Worm (Caenorhabditis elegans): ENCODE data around the gene rig-6.

DNA sequence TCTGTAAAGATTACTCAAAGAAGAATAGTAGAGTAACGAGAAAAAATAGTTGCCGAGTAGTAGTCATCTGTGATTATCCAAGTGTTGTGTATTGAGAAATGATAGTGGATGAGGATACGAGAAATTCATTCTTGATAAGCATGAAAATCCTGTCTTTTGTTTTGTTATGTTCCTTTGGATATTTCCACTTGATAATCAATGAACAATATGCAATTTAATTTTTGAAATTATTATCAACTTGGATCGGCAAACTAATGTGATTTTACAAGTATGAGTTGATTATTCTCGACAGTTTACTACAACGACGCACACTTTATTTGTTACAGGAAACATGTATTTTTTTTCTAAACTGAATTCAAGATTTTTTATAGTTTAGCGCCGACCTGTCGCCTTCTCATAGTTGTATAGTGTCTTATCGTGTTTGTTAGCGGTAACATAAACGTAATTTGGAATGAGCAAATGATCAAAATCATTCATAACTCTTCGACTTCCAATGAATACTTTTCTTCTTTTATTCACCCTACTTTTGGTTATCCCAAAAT, 37.9 kb downstream of the rig-6 start, which contains the start of the genes F26G1.9 and F26G1.10:
- TF ChIP-seq lin-13 (tag; optimal IDR thresholded peaks at IDR 0.05): no peak
- TF ChIP-seq unc-62 (GFP tag; optimal IDR thresholded peaks at IDR 0.05): no peak
- TF ChIP-seq nhr-237 (tag; optimal IDR thresholded peaks at IDR 0.05): no peak
- TF ChIP-seq hlh-1 (tag; optimal IDR thresholded peaks at IDR 0.05): no peak
- TF ChIP-seq ztf-11 (tag; optimal IDR thresholded peaks at IDR 0.05): no peak
- TF ChIP-seq nhr-12 (tag; optimal IDR thresholded peaks at IDR 0.05): no peak
- no peak for TF ChIP-seq unc-39 (tag; optimal IDR thresholded peaks at IDR 0.05)
- TF ChIP-seq unc-120 (tag; optimal IDR thresholded peaks at IDR 0.05; ENCODE audit: poor library complexity, severe bottlenecking): no peak
- TF ChIP-seq elt-1 (tag; optimal IDR thresholded peaks at IDR 0.05; ENCODE audit: borderline replicate concordance, insufficient read depth): no peak
- TF ChIP-seq sptf-1 (tag; optimal IDR thresholded peaks at IDR 0.05): no peak
- TF ChIP-seq M03D4.4 (tag; optimal IDR thresholded peaks at IDR 0.05): no peak
